Fruit fly (Drosophila melanogaster): Measurements from ENCODE around the gene CG3609.

The CG3609 gene

dm6 chr2L:2365077-2365651 is 9.3 kb downstream of the CG3609 start, which contains the start of the genes Rab5 and Axud1 (continued):
- TF ChIP-seq CG15601 (tag; optimal IDR thresholded peaks at IDR 0.05) (peak; percentile 41), CG16779 (GFP tag; IDR thresholded peaks at IDR 0.05) (no peak), CG2678 (tag; optimal IDR thresholded peaks at IDR 0.05) (no peak), bigmax (GFP tag; optimal IDR thresholded peaks at IDR 0.05) (no peak), CG13123 (GFP tag; optimal IDR thresholded peaks at IDR 0.05) (no peak), kni (GFP tag; optimal IDR thresholded peaks at IDR 0.05) (no peak), bbx (GFP tag; IDR thresholded peaks at IDR 0.05; ENCODE audit: partially characterized antibody) (0 out of 2 replicates have a peak, but pooled peaks have one; percentile 23), Myb (GFP tag; optimal IDR thresholded peaks at IDR 0.05) (no peak), CG2712 (tag; optimal IDR thresholded peaks at IDR 0.05) (peak; percentile 61), Nf-YB (GFP tag; optimal IDR thresholded peaks at IDR 0.05) (peak; percentile 19), MBD-R2 (GFP tag; IDR thresholded peaks at IDR 0.05) (peak; percentile 54; the same call in 1 of the 2 replicates), GATAe (GFP tag; conservative IDR thresholded peaks at IDR 0.05) (no peak), CG14014 (GFP tag; IDR thresholded peaks at IDR 0.05) (no peak), CG10979 (tag; optimal IDR thresholded peaks at IDR 0.05) (no peak), vnd (GFP tag; IDR thresholded peaks at IDR 0.05; ENCODE audit: partially characterized antibody) (no peak), dati (GFP tag; IDR thresholded peaks at IDR 0.05) (no peak), jing (GFP tag; optimal IDR thresholded peaks at IDR 0.05) (no peak), CG17328 (GFP tag; IDR thresholded peaks at IDR 0.05) (no peak), ase (GFP tag; IDR thresholded peaks at IDR 0.05) (no peak), CG9932 (GFP tag; IDR thresholded peaks at IDR 0.05) (peak; percentile 31), bcd (GFP tag; optimal IDR thresholded peaks at IDR 0.05) (no peak), CG17912 (GFP tag; optimal IDR thresholded peaks at IDR 0.05) (no peak), CG6654 (GFP tag; optimal IDR thresholded peaks at IDR 0.05) (no peak), Hand (GFP tag; optimal IDR thresholded peaks at IDR 0.05) (no peak), zen2 (GFP tag; IDR thresholded peaks at IDR 0.05; ENCODE audit: partially characterized antibody) (no peak), CG8765 (GFP tag; IDR thresholded peaks at IDR 0.05) (0 out of 2 replicates have a peak, but pooled peaks have one; percentile 13), Ets65A (GFP tag) (peak; percentile 77), Stat92E (GFP tag; optimal IDR thresholded peaks at IDR 0.05) (peak in 1 of 3 experiments; percentile 16), Lim3 (GFP tag; IDR thresholded peaks at IDR 0.05) (no peak), sob (GFP tag; IDR thresholded peaks at IDR 0.05) (peak; percentile 30; the same call in 1 of the 2 replicates), chif (GFP tag; optimal IDR thresholded peaks at IDR 0.05) (no peak), sr (GFP tag; IDR thresholded peaks at IDR 0.05) (no peak), CG6765 (GFP tag; optimal IDR thresholded peaks at IDR 0.05) (no peak), CG9817 (tag; optimal IDR thresholded peaks at IDR 0.05) (no peak), Hsf (GFP tag; optimal IDR thresholded peaks at IDR 0.05) (no peak), HLH3B (GFP tag; IDR thresholded peaks at IDR 0.05) (no peak), B-H2 (GFP tag; optimal IDR thresholded peaks at IDR 0.05) (no peak), knrl (GFP tag; IDR thresholded peaks at IDR 0.05; ENCODE audit: partially characterized antibody) (peak; percentile 60; the same call in 1 of the 3 replicates), Dad (GFP tag; optimal IDR thresholded peaks at IDR 0.05) (no peak), shn (GFP tag; optimal IDR thresholded peaks at IDR 0.05) (no peak), lbe (GFP tag; optimal IDR thresholded peaks at IDR 0.05) (no peak), zf30C (GFP tag; optimal IDR thresholded peaks at IDR 0.05) (no peak), CG4730 (GFP tag; IDR thresholded peaks at IDR 0.05) (no peak), p53 (GFP tag; optimal IDR thresholded peaks at IDR 0.05) (no peak), repo (GFP tag; optimal IDR thresholded peaks at IDR 0.05) (no peak), crol (GFP tag; IDR thresholded peaks at IDR 0.05) (no peak), Ets97D (GFP tag; optimal IDR thresholded peaks at IDR 0.05) (peak; percentile 57), crp (GFP tag; optimal IDR thresholded peaks at IDR 0.05) (no peak), tio (GFP tag; optimal IDR thresholded peaks at IDR 0.05) (no peak), ap (GFP tag; IDR thresholded peaks at IDR 0.05) (no peak), CG14050 (GFP tag; IDR thresholded peaks at IDR 0.05) (no peak)
